Fruit fly (Drosophila melanogaster): Measurements from ENCODE around the gene CG14082.

CG14082 gene

dm6 chr3L:19167668-19168354, 29.0 kb upstream of the CG14082 start (continued):
- TF ChIP-seq dl (GFP tag; optimal IDR thresholded peaks at IDR 0.05; ENCODE audit: insufficient read depth in 1 of 2, partially characterized antibody in 2 of 2) = no peak
- TF ChIP-seq Hr78 (GFP tag; optimal IDR thresholded peaks at IDR 0.05) = no peak

- TF ChIP-seq fru (GFP tag; optimal IDR thresholded peaks at IDR 0.05) (peak; percentile 84), tai (GFP tag; optimal IDR thresholded peaks at IDR 0.05) (peak; percentile 73), dmrt93B (GFP tag; optimal IDR thresholded peaks at IDR 0.05) (peak; percentile 58), CrebA (GFP tag; optimal IDR thresholded peaks at IDR 0.05; ENCODE audit: borderline replicate concordance) (peak; percentile 43), GATAd (GFP tag; optimal IDR thresholded peaks at IDR 0.05) (no peak), sage (GFP tag; optimal IDR thresholded peaks at IDR 0.05) (peak; percentile 66), Hr83 (GFP tag; optimal IDR thresholded peaks at IDR 0.05; ENCODE audit: poor library complexity, severe bottlenecking) (no peak), Mio (GFP tag; optimal IDR thresholded peaks at IDR 0.05) (no peak), h (GFP tag; optimal IDR thresholded peaks at IDR 0.05) (peak; percentile 88), Sp1 (GFP tag; optimal IDR thresholded peaks at IDR 0.05) (peak; percentile 79), ey (GFP tag; optimal IDR thresholded peaks at IDR 0.05) (peak; percentile 78), rgr (GFP tag; optimal IDR thresholded peaks at IDR 0.05) (peak; percentile 85), OdsH (GFP tag; optimal IDR thresholded peaks at IDR 0.05) (peak; percentile 83), Dfd (GFP tag; optimal IDR thresholded peaks at IDR 0.05) (no peak), dsf (GFP tag; optimal IDR thresholded peaks at IDR 0.05; ENCODE audit: borderline replicate concordance) (peak; percentile 7), Jra (GFP tag; optimal IDR thresholded peaks at IDR 0.05) (peak; percentile 40), Hnf4 (GFP tag; optimal IDR thresholded peaks at IDR 0.05) (peak; percentile 70), foxo (GFP tag; optimal IDR thresholded peaks at IDR 0.05) (peak in 1 of 2 experiments; percentile 85), HLH106 (tag; optimal IDR thresholded peaks at IDR 0.05) (peak; percentile 78), usp (GFP tag; optimal IDR thresholded peaks at IDR 0.05) (no peak), Rel (GFP tag; optimal IDR thresholded peaks at IDR 0.05) (peak; percentile 76), Rel (tag; optimal IDR thresholded peaks at IDR 0.05) (peak; percentile 29), br (GFP tag; optimal IDR thresholded peaks at IDR 0.05) (peak; percentile 82), sv (GFP tag; optimal IDR thresholded peaks at IDR 0.05) (no peak), woc (GFP tag; optimal IDR thresholded peaks at IDR 0.05) (peak; percentile 76), CG32264 (GFP tag; optimal IDR thresholded peaks at IDR 0.05) (peak; percentile 17), psq (GFP tag; optimal IDR thresholded peaks at IDR 0.05) (peak; percentile 78), Dif (GFP tag; optimal IDR thresholded peaks at IDR 0.05; ENCODE audit: partially characterized antibody) (no peak), jim (GFP tag; optimal IDR thresholded peaks at IDR 0.05) (no peak), Hr78 (GFP tag; optimal IDR thresholded peaks at IDR 0.05) (no peak), Myc (optimal IDR thresholded peaks at IDR 0.05) (no peak), brk (GFP tag; optimal IDR thresholded peaks at IDR 0.05) (peak; percentile 58), CG9705 (GFP tag; optimal IDR thresholded peaks at IDR 0.05) (peak; percentile 48)
Measured at dm6 chr3L:19166298-19166937, 27.6 kb upstream of the CG14082 start.

dm6 chr3L:19164767-19165762, 26.3 kb upstream of the CG14082 start:
- no peak for TF ChIP-seq GATAd (GFP tag; optimal IDR thresholded peaks at IDR 0.05)
- no peak for TF ChIP-seq lola (GFP tag; optimal IDR thresholded peaks at IDR 0.05)
- no peak for TF ChIP-seq brk (GFP tag; optimal IDR thresholded peaks at IDR 0.05)
- TF ChIP-seq Hnf4 (GFP tag; optimal IDR thresholded peaks at IDR 0.05) = no peak
- TF ChIP-seq Jra (GFP tag; optimal IDR thresholded peaks at IDR 0.05) = no peak
- no peak for TF ChIP-seq fru (GFP tag; optimal IDR thresholded peaks at IDR 0.05)
- no peak for TF ChIP-seq OdsH (GFP tag; optimal IDR thresholded peaks at IDR 0.05)
- TF ChIP-seq dl (GFP tag; optimal IDR thresholded peaks at IDR 0.05; ENCODE audit: insufficient read depth in 1 of 2, partially characterized antibody in 2 of 2) = no peak
- no peak for TF ChIP-seq Sp1 (GFP tag; optimal IDR thresholded peaks at IDR 0.05)
- TF ChIP-seq CrebA (GFP tag; optimal IDR thresholded peaks at IDR 0.05; ENCODE audit: borderline replicate concordance) = no peak
- no peak for TF ChIP-seq woc (GFP tag; optimal IDR thresholded peaks at IDR 0.05)

All from whole organism, wandering third instar larva.